Fruit fly (Drosophila melanogaster): ENCODE results near the gene CG13847.

Gene CG13847

DNA sequence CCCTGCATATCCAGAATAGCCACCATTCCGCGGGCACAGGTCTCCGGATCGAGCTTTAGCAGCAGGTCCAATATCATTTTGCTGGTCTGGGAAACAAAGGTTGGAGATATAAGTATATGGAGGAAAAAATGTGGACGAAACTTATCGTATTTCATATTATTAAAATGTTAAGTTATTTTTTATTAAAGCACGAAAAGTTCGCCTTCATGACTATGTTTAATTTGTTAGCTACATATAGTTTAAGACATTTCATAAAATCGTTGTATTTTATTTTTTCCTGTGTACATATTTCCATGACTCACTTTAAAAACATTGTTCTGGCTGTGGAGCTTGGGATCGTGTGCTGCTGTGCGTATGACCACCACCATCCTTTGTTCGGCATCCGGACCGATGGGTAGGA lies 12.0 kb downstream of the CG13847 start (continued):
- TF ChIP-seq cwo (GFP tag; optimal IDR thresholded peaks at IDR 0.05): no peak
- TF ChIP-seq sens (GFP tag): peak; percentile 54
- no peak for TF ChIP-seq CG18764 (GFP tag; optimal IDR thresholded peaks at IDR 0.05)
- TF ChIP-seq sc (optimal IDR thresholded peaks at IDR 0.05): no peak
- TF ChIP-seq sc (GFP tag; optimal IDR thresholded peaks at IDR 0.05): no peak
- no peak for TF ChIP-seq al (GFP tag; IDR thresholded peaks at IDR 0.05)
- TF ChIP-seq CG12391 (tag; optimal IDR thresholded peaks at IDR 0.05): peak; percentile 3
- TF ChIP-seq Sox102F (GFP tag; optimal IDR thresholded peaks at IDR 0.05): peak; percentile 34
- no peak for TF ChIP-seq bsh (GFP tag; optimal IDR thresholded peaks at IDR 0.05)
- TF ChIP-seq Gug (GFP tag; IDR thresholded peaks at IDR 0.05): no peak
- TF ChIP-seq CG1233 (GFP tag; optimal IDR thresholded peaks at IDR 0.05): no peak
- TF ChIP-seq CG2120 (GFP tag; optimal IDR thresholded peaks at IDR 0.05): peak; percentile 18
- no peak for TF ChIP-seq ato (GFP tag; IDR thresholded peaks at IDR 0.05; ENCODE audit: partially characterized antibody)
- no peak for TF ChIP-seq Antp (GFP tag; optimal IDR thresholded peaks at IDR 0.05)
- peak; percentile 20 for TF ChIP-seq CG1603 (tag; optimal IDR thresholded peaks at IDR 0.05)
- TF ChIP-seq Hsf (GFP tag; optimal IDR thresholded peaks at IDR 0.05): no peak
- TF ChIP-seq da (GFP tag; optimal IDR thresholded peaks at IDR 0.05): no peak
- no peak for TF ChIP-seq fd102C (GFP tag; optimal IDR thresholded peaks at IDR 0.05)
- no peak for TF ChIP-seq her (GFP tag; optimal IDR thresholded peaks at IDR 0.05)
- TF ChIP-seq cad (GFP tag; optimal IDR thresholded peaks at IDR 0.05): no peak
- TF ChIP-seq slp2 (GFP tag; optimal IDR thresholded peaks at IDR 0.05): no peak
- TF ChIP-seq gce (GFP tag; IDR thresholded peaks at IDR 0.05): no peak
- no peak for TF ChIP-seq mirr (GFP tag; optimal IDR thresholded peaks at IDR 0.05)
- TF ChIP-seq Doc2 (GFP tag; IDR thresholded peaks at IDR 0.05): no peak
- no peak for TF ChIP-seq HLH3B (GFP tag; IDR thresholded peaks at IDR 0.05)
- no peak for TF ChIP-seq nmo (GFP tag; optimal IDR thresholded peaks at IDR 0.05)
- TF ChIP-seq NC2β (GFP tag; optimal IDR thresholded peaks at IDR 0.05): no peak
- no peak for TF ChIP-seq E2f2 (GFP tag; IDR thresholded peaks at IDR 0.05)
- TF ChIP-seq ab (GFP tag; optimal IDR thresholded peaks at IDR 0.05): no peak
- TF ChIP-seq Drgx (GFP tag; IDR thresholded peaks at IDR 0.05): peak; percentile 45
- TF ChIP-seq CG9437 (GFP tag; optimal IDR thresholded peaks at IDR 0.05): no peak
- no peak for TF ChIP-seq CG17912 (GFP tag; optimal IDR thresholded peaks at IDR 0.05)
- TF ChIP-seq HLH54F (GFP tag; optimal IDR thresholded peaks at IDR 0.05): no peak
- TF ChIP-seq eyg (GFP tag; optimal IDR thresholded peaks at IDR 0.05): no peak
- no peak for TF ChIP-seq CG6854 (GFP tag; optimal IDR thresholded peaks at IDR 0.05)
- no peak for TF ChIP-seq Vsx1 (GFP tag; optimal IDR thresholded peaks at IDR 0.05)
- no peak for TF ChIP-seq CG6272 (GFP tag; IDR thresholded peaks at IDR 0.05)
- TF ChIP-seq scrt (GFP tag; optimal IDR thresholded peaks at IDR 0.05): no peak
- peak; percentile 6 for TF ChIP-seq dmrt99B (tag; optimal IDR thresholded peaks at IDR 0.05)
- no peak for TF ChIP-seq mam (GFP tag; optimal IDR thresholded peaks at IDR 0.05)
- no peak for TF ChIP-seq Aef1 (GFP tag; IDR thresholded peaks at IDR 0.05)
- no peak for TF ChIP-seq CG7372 (GFP tag; IDR thresholded peaks at IDR 0.05)
- TF ChIP-seq CG7987 (GFP tag; optimal IDR thresholded peaks at IDR 0.05): no peak
- TF ChIP-seq chm (GFP tag; IDR thresholded peaks at IDR 0.05): no peak
- TF ChIP-seq CG1529 (GFP tag; optimal IDR thresholded peaks at IDR 0.05): no peak
- TF ChIP-seq CG4282 (GFP tag; optimal IDR thresholded peaks at IDR 0.05): no peak
- no peak for TF ChIP-seq bowl (GFP tag; IDR thresholded peaks at IDR 0.05)
- peak; percentile 17 for TF ChIP-seq sd (tag; optimal IDR thresholded peaks at IDR 0.05)
- no peak for TF ChIP-seq CG2129 (GFP tag; IDR thresholded peaks at IDR 0.05; ENCODE audit: partially characterized antibody)
- TF ChIP-seq Mrtf (GFP tag; IDR thresholded peaks at IDR 0.05): no peak
- TF ChIP-seq CG31441 (GFP tag; IDR thresholded peaks at IDR 0.05): 0 out of 2 replicates have a peak, but pooled peaks have one; percentile 12
- TF ChIP-seq nerfin-2 (GFP tag; IDR thresholded peaks at IDR 0.05; ENCODE audit: partially characterized antibody): no peak
- no peak for TF ChIP-seq ase (GFP tag; IDR thresholded peaks at IDR 0.05)

Measured in whole organism, embryonic.